Fruit fly (Drosophila melanogaster) whole organism, embryonic: ENCODE results near the gene PK1-R.
A peak's percentile ranks its signal among the peaks of the same experiment; 100 is the strongest.

ENCODE experiments used
- Abd-B ChIP-seq: fragments of 200-800 bp; sonication (Bioruptor generic); optimal IDR thresholded peaks from 2 replicates; lab custom pipeline; 2018; ENCODE audit warnings: missing biosample characterization, mild to moderate bottlenecking, missing genetic modification characterization, moderate library complexity
- CG10431 ChIP-seq: fragments of 200-800 bp; sonication (Bioruptor generic); optimal IDR thresholded peaks from 3 replicates; lab custom pipeline; 2018; ENCODE audit warnings: missing biosample characterization, mild to moderate bottlenecking, missing genetic modification characterization
- CG12236 ChIP-seq: fragments of 200-800 bp; sonication (Bioruptor generic); optimal IDR thresholded peaks from 2 replicates; lab custom pipeline; 2016; ENCODE audit warnings: missing biosample characterization, missing genetic modification characterization
- CG12744 ChIP-seq: fragments of 200-800 bp; sonication (Bioruptor generic); optimal IDR thresholded peaks from 2 replicates; lab custom pipeline; 2016; ENCODE audit warnings: missing biosample characterization, missing genetic modification characterization
- CG12769 ChIP-seq: fragments of 200-800 bp; sonication (Bioruptor generic); optimal IDR thresholded peaks from 2 replicates; lab custom pipeline; 2019; ENCODE audit warnings: missing biosample characterization, mild to moderate bottlenecking, missing genetic modification characterization, moderate library complexity
- CG13624 ChIP-seq: fragments of 200-800 bp; sonication (Bioruptor generic); optimal IDR thresholded peaks from 2 replicates; lab custom pipeline; 2016; ENCODE audit warnings: missing biosample characterization, missing genetic modification characterization
- CG13775 ChIP-seq: fragments of 200-800 bp; sonication (Bioruptor generic); optimal IDR thresholded peaks from 3 replicates; lab custom pipeline; 2017; ENCODE audit warnings: missing biosample characterization, mild to moderate bottlenecking, missing genetic modification characterization
- CG15479 ChIP-seq: fragments of 200-800 bp; sonication (Bioruptor generic); optimal IDR thresholded peaks from 3 replicates; lab custom pipeline; 2019; ENCODE audit warnings: missing biosample characterization, mild to moderate bottlenecking, missing genetic modification characterization, moderate library complexity
- CG17186 ChIP-seq: fragments of 200-800 bp; sonication (Bioruptor generic); optimal IDR thresholded peaks from 3 replicates; lab custom pipeline; 2017; ENCODE audit warnings: missing biosample characterization, missing genetic modification reagents, missing genetic modification characterization
- CG2129 ChIP-seq: fragments of 200-800 bp; sonication (Bioruptor generic); IDR thresholded peaks from 2 replicates; pipeline ENCODE4 v1.3.6; 2022; ENCODE audit warnings: missing biosample characterization, missing genetic modification characterization; ENCODE audit not compliant: partially characterized antibody
- CG30431 ChIP-seq: fragments of 200-800 bp; sonication (Bioruptor generic); optimal IDR thresholded peaks from 2 replicates; lab custom pipeline; 2017; ENCODE audit warnings: missing biosample characterization, missing genetic modification characterization
- CG31224 ChIP-seq: fragments of 200-800 bp; sonication (Bioruptor generic); IDR thresholded peaks from 2 replicates; pipeline ENCODE4 v1.3.6; 2022; ENCODE audit warnings: missing biosample characterization, missing genetic modification characterization
- CG43689 ChIP-seq: fragments of 200-800 bp; sonication (Bioruptor generic); IDR thresholded peaks from 2 replicates; pipeline ENCODE4 v1.3.6; 2022; ENCODE audit warnings: missing biosample characterization, missing genetic modification characterization
- CG7357 ChIP-seq: fragments of 200-800 bp; sonication (Bioruptor generic); IDR thresholded peaks from 3 replicates; pipeline ENCODE4 v1.3.6; 2022; ENCODE audit warnings: missing biosample characterization, missing genetic modification characterization
- CG8290 ChIP-seq, 3 experiments: fragments of 200-800 bp; sonication (Bioruptor generic); optimal IDR thresholded peaks; 2 replicates each; lab custom pipeline; 2016 to 2019; ENCODE audit warnings: missing biosample characterization in 3 of 3, missing genetic modification characterization in 3 of 3, mild to moderate bottlenecking in 2 of 3, moderate library complexity in 1 of 3
- CG8944 ChIP-seq: fragments of 200-800 bp; sonication (Bioruptor generic); optimal IDR thresholded peaks from 3 replicates; lab custom pipeline; 2016; ENCODE audit warnings: missing biosample characterization, missing genetic modification characterization
- CG9215 ChIP-seq: fragments of 200-800 bp; sonication (Bioruptor generic); IDR thresholded peaks from 2 replicates; pipeline ENCODE4 v1.3.6; 2022; ENCODE audit warnings: missing biosample characterization, missing genetic modification characterization
- CG9609 ChIP-seq: fragments of 200-800 bp; sonication (Bioruptor generic); optimal IDR thresholded peaks from 3 replicates; lab custom pipeline; 2016; ENCODE audit warnings: missing biosample characterization, missing genetic modification characterization
- Doc3 ChIP-seq: fragments of 200-800 bp; sonication (Bioruptor generic); IDR thresholded peaks from 3 replicates; pipeline ENCODE4 v1.3.6; 2022; ENCODE audit warnings: missing biosample characterization, missing genetic modification characterization; ENCODE audit not compliant: partially characterized antibody
- E2f2 ChIP-seq: fragments of 200-800 bp; sonication (Bioruptor generic); IDR thresholded peaks from 2 replicates; pipeline ENCODE4 v1.3.6; 2022; ENCODE audit warnings: missing biosample characterization, missing genetic modification characterization
- ERR ChIP-seq: fragments of 200-800 bp; sonication (Bioruptor generic); optimal IDR thresholded peaks from 2 replicates; lab custom pipeline; 2016; ENCODE audit warnings: missing biosample characterization, missing genetic modification characterization
- Ets65A ChIP-seq: fragments of 200-800 bp; sonication (Bioruptor generic); peaks from one replicate; lab custom pipeline; 2016; ENCODE audit warnings: missing biosample characterization, missing genetic modification characterization
- Fer1 ChIP-seq: fragments of 200-800 bp; sonication (Bioruptor generic); optimal IDR thresholded peaks from 2 replicates; lab custom pipeline; 2017; ENCODE audit warnings: missing biosample characterization, mild to moderate bottlenecking, missing genetic modification characterization
- GATAe ChIP-seq: fragments of 200-800 bp; sonication (Bioruptor generic); conservative IDR thresholded peaks from 2 replicates; pipeline ENCODE4 v1.3.6; 2022; ENCODE audit warnings: missing biosample characterization, missing genetic modification characterization
- Gsc ChIP-seq: fragments of 200-800 bp; sonication (Bioruptor generic); IDR thresholded peaks from 2 replicates; pipeline ENCODE4 v1.3.6; 2022; ENCODE audit warnings: missing biosample characterization, missing genetic modification characterization
- HLH4C ChIP-seq: fragments of 200-800 bp; sonication (Bioruptor generic); IDR thresholded peaks from 3 replicates; pipeline ENCODE4 v1.3.6; 2022; ENCODE audit warnings: missing biosample characterization, missing genetic modification characterization; ENCODE audit not compliant: partially characterized antibody
- HmgD ChIP-seq: fragments of 200-800 bp; sonication (Bioruptor generic); optimal IDR thresholded peaks from 3 replicates; lab custom pipeline; 2016; ENCODE audit warnings: missing biosample characterization, missing genetic modification characterization
- HmgZ ChIP-seq: fragments of 200-800 bp; sonication (Bioruptor generic); optimal IDR thresholded peaks from 2 replicates; lab custom pipeline; 2018; ENCODE audit warnings: missing biosample characterization, mild to moderate bottlenecking, missing genetic modification characterization
- Hr78 ChIP-seq, 2 experiments: fragments of 200-800 bp in 1 of 2; fragments of >200 bp in 1 of 2; sonication (Bioruptor generic) in 1 of 2; optimal IDR thresholded peaks; 2 replicates each; lab custom pipeline; 2017 to 2019; ENCODE audit warnings: missing biosample characterization in 2 of 2, missing genetic modification characterization in 2 of 2, mild to moderate bottlenecking in 1 of 2, moderate library complexity in 1 of 2
- Mad ChIP-seq: fragments of 200-800 bp; sonication (Bioruptor generic); optimal IDR thresholded peaks from 2 replicates; lab custom pipeline; 2016; ENCODE audit warnings: missing biosample characterization, missing genetic modification characterization
- Mes4 ChIP-seq: fragments of 200-800 bp; sonication (Bioruptor generic); optimal IDR thresholded peaks from 2 replicates; lab custom pipeline; 2016; ENCODE audit warnings: missing biosample characterization, missing genetic modification characterization
- Scr ChIP-seq: fragments of 200-800 bp; sonication (Bioruptor generic); IDR thresholded peaks from 2 replicates; pipeline ENCODE4 v1.3.6; 2022; ENCODE audit warnings: missing biosample characterization, missing genetic modification characterization; ENCODE audit not compliant: partially characterized antibody
- bcd ChIP-seq: fragments of 200-800 bp; sonication (Bioruptor generic); optimal IDR thresholded peaks from 2 replicates; lab custom pipeline; 2017; ENCODE audit warnings: missing biosample characterization, mild to moderate bottlenecking, missing genetic modification characterization
- chm ChIP-seq: fragments of 200-800 bp; sonication (Bioruptor generic); IDR thresholded peaks from 2 replicates; pipeline ENCODE4 v1.3.6; 2022; ENCODE audit warnings: missing biosample characterization, missing genetic modification characterization
- fd102C ChIP-seq: fragments of 200-800 bp; sonication (Bioruptor generic); optimal IDR thresholded peaks from 2 replicates; lab custom pipeline; 2018; ENCODE audit warnings: missing biosample characterization, mild to moderate bottlenecking, missing genetic modification characterization, moderate library complexity
- fd64A ChIP-seq: fragments of 200-800 bp; sonication (Bioruptor generic); optimal IDR thresholded peaks from 3 replicates; lab custom pipeline; 2018; ENCODE audit warnings: missing biosample characterization, mild to moderate bottlenecking, missing genetic modification characterization
- gcm2 ChIP-seq: fragments of 200-800 bp; sonication (Bioruptor generic); optimal IDR thresholded peaks from 2 replicates; lab custom pipeline; 2016; ENCODE audit warnings: missing biosample characterization, missing genetic modification characterization
- hbn ChIP-seq: fragments of 200-800 bp; sonication (Bioruptor generic); IDR thresholded peaks from 2 replicates; pipeline ENCODE4 v1.3.6; 2022; ENCODE audit warnings: missing biosample characterization, missing genetic modification characterization; ENCODE audit not compliant: partially characterized antibody
- lmd ChIP-seq: fragments of 200-800 bp; sonication (Bioruptor generic); IDR thresholded peaks from 2 replicates; pipeline ENCODE4 v1.3.6; 2022; ENCODE audit warnings: missing biosample characterization, missing genetic modification characterization
- lov ChIP-seq, 2 experiments: fragments of 200-800 bp in 1 of 2; fragments of >200 bp in 1 of 2; sonication (Bioruptor generic) in 1 of 2; IDR thresholded peaks in 1 of 2; optimal IDR thresholded peaks in 1 of 2; 2 replicates in 1 of 2; 3 replicates in 1 of 2; pipeline versions ENCODE4 v1.3.6 to Lab custom; 2017 to 2022; ENCODE audit warnings: missing biosample characterization in 1 of 2, missing genetic modification characterization in 1 of 2
- nau ChIP-seq: fragments of 200-800 bp; sonication (Bioruptor generic); optimal IDR thresholded peaks from 3 replicates; lab custom pipeline; 2017; ENCODE audit warnings: missing biosample characterization, mild to moderate bottlenecking, missing genetic modification characterization, missing genetic modification reagents
- phol ChIP-seq: fragments of 200-800 bp; sonication (Bioruptor generic); optimal IDR thresholded peaks from 3 replicates; lab custom pipeline; 2018; ENCODE audit warnings: missing biosample characterization, mild to moderate bottlenecking, missing genetic modification characterization, moderate library complexity
- pros ChIP-seq: fragments of 200-800 bp; sonication (Bioruptor generic); optimal IDR thresholded peaks from 3 replicates; lab custom pipeline; 2019; ENCODE audit warnings: missing biosample characterization, mild to moderate bottlenecking, missing genetic modification characterization, moderate library complexity
- ro ChIP-seq: fragments of 200-800 bp; sonication (Bioruptor generic); IDR thresholded peaks from 2 replicates; pipeline ENCODE4 v1.3.6; 2022; ENCODE audit warnings: missing biosample characterization, missing genetic modification characterization
- sens ChIP-seq: fragments of 200-800 bp; sonication (Bioruptor generic); peaks from one replicate; lab custom pipeline; 2016; ENCODE audit warnings: missing biosample characterization, missing genetic modification characterization
- sens-2 ChIP-seq: fragments of 200-800 bp; sonication (Bioruptor generic); IDR thresholded peaks from 2 replicates; pipeline ENCODE4 v1.3.6; 2022; ENCODE audit warnings: missing biosample characterization, missing genetic modification characterization
- tio ChIP-seq: fragments of 200-800 bp; sonication (Bioruptor generic); optimal IDR thresholded peaks from 2 replicates; lab custom pipeline; 2017; ENCODE audit warnings: missing biosample characterization, missing genetic modification characterization, inconsistent platforms
- usp ChIP-seq: fragments of >200 bp; optimal IDR thresholded peaks from 2 replicates; lab custom pipeline; 2017; ENCODE audit warnings: missing biosample characterization, missing genetic modification characterization
- vnd ChIP-seq: fragments of 200-800 bp; sonication (Bioruptor generic); IDR thresholded peaks from 3 replicates; pipeline ENCODE4 v1.3.6; 2022; ENCODE audit warnings: missing biosample characterization, missing genetic modification characterization; ENCODE audit not compliant: partially characterized antibody
- zfh1 ChIP-seq: fragments of 200-800 bp; sonication (Bioruptor generic); IDR thresholded peaks from 3 replicates; pipeline ENCODE4 v1.3.6; 2022; ENCODE audit warnings: missing biosample characterization, missing genetic modification characterization

PK1-R gene

dm6 chr3R:14122347-14122812 lies 19.5 kb upstream of the PK1-R start, which contains the start of the genes Abi and twf (continued):
- TF ChIP-seq ro (no peak), fd64A (GFP tag; lab: Kevin White, UChicago) (no peak), sens (GFP tag; lab: Kevin White, UChicago) (peak; percentile 95), Abd-B (GFP tag; lab: Kevin White, UChicago) (peak; percentile 49), pros (GFP tag; lab: Kevin White, UChicago) (no peak), CG12744 (GFP tag; lab: Kevin White, UChicago) (peak; percentile 33), CG7357 (GFP tag; lab: Robert Waterston, UW) (no peak), CG9609 (GFP tag; lab: Kevin White, UChicago) (peak; percentile 45), chm (GFP tag; lab: Robert Waterston, UW) (no peak), CG8290 (GFP tag; optimal IDR thresholded peaks at IDR 0.05; lab: Kevin White, UChicago) (peak; percentile 80), CG8290 (tag; optimal IDR thresholded peaks at IDR 0.05; lab: Kevin White, UChicago) (peak in 1 of 2 experiments; percentile 38), Fer1 (GFP tag; lab: Kevin White, UChicago) (peak; percentile 58), CG10431 (GFP tag; lab: Kevin White, UChicago) (no peak), CG13624 (GFP tag; lab: Kevin White, UChicago) (peak; percentile 39), Hr78 (GFP tag; optimal IDR thresholded peaks at IDR 0.05; lab: Kevin White, UChicago) (no peak), phol (tag; lab: Kevin White, UChicago) (peak; percentile 77), usp (GFP tag; lab: Kevin White, UChicago) (no peak), CG13775 (GFP tag; lab: Kevin White, UChicago) (peak; percentile 74), vnd (GFP tag; lab: Robert Waterston, UW) (no peak), Mad (GFP tag; lab: Kevin White, UChicago) (peak; percentile 58), E2f2 (peak; percentile 54), HmgD (GFP tag; lab: Kevin White, UChicago) (no peak), Scr (GFP tag; lab: Robert Waterston, UW) (no peak), CG30431 (GFP tag; lab: Kevin White, UChicago) (peak; percentile 35), CG43689 (GFP tag; lab: Robert Waterston, UW) (no peak), ERR (GFP tag; lab: Kevin White, UChicago) (peak; percentile 47), CG2129 (GFP tag; lab: Robert Waterston, UW) (no peak), CG8944 (GFP tag; lab: Kevin White, UChicago) (peak; percentile 33), lmd (peak; percentile 54), zfh1 (peak; percentile 71; the same call in 2 of the 3 replicates), GATAe (GFP tag; lab: Robert Waterston, UW) (no peak), Doc3 (GFP tag; lab: Robert Waterston, UW) (no peak), CG12769 (tag; lab: Kevin White, UChicago) (no peak), HLH4C (GFP tag; lab: Robert Waterston, UW) (no peak), gcm2 (GFP tag; lab: Kevin White, UChicago) (no peak), hbn (GFP tag; lab: Robert Waterston, UW) (no peak), HmgZ (peak; percentile 66), CG31224 (GFP tag; lab: Robert Waterston, UW) (peak; percentile 33; the same call in 1 of the 2 replicates), tio (peak; percentile 59), Mes4 (GFP tag; lab: Kevin White, UChicago) (peak; percentile 22), CG17186 (GFP tag; lab: Kevin White, UChicago) (peak; percentile 48), Ets65A (GFP tag; lab: Kevin White, UChicago) (peak; percentile 80), lov (optimal IDR thresholded peaks at IDR 0.05; lab: Kevin White, UChicago) (no peak), lov (GFP tag; IDR thresholded peaks at IDR 0.05; lab: Robert Waterston, UW) (peak; percentile 53; the same call in 1 of the 3 replicates), CG15479 (GFP tag; lab: Kevin White, UChicago) (no peak), CG12236 (GFP tag; lab: Kevin White, UChicago) (no peak), bcd (GFP tag; lab: Kevin White, UChicago) (peak; percentile 59), Gsc (GFP tag; lab: Robert Waterston, UW) (no peak), CG9215 (GFP tag; lab: Robert Waterston, UW) (peak; percentile 71), fd102C (GFP tag; lab: Kevin White, UChicago) (peak; percentile 12), sens-2 (GFP tag; lab: Robert Waterston, UW) (no peak), nau (GFP tag; lab: Kevin White, UChicago) (no peak)
